Fruit fly (Drosophila melanogaster) whole organism, embryonic: ENCODE measurements around the gene CG8042.

Experiments used
- Bgb ChIP-seq: fragments of 200-800 bp; sonication (Bioruptor generic); IDR thresholded peaks from 2 replicates; pipeline ENCODE4 v1.3.6; 2022; ENCODE audit warnings: missing biosample characterization, missing genetic modification characterization; ENCODE audit not compliant: partially characterized antibody
- CG10959 ChIP-seq: fragments of 200-800 bp; sonication (Bioruptor generic); IDR thresholded peaks from 2 replicates; pipeline ENCODE4 v1.3.6; 2022; ENCODE audit warnings: missing biosample characterization, missing genetic modification characterization
- CG11093 ChIP-seq: fragments of 200-800 bp; sonication (Bioruptor generic); IDR thresholded peaks from 3 replicates; pipeline ENCODE4 v1.3.6; 2022; ENCODE audit warnings: missing biosample characterization, missing genetic modification characterization
- CG11560 ChIP-seq: fragments of 200-800 bp; sonication (Bioruptor generic); IDR thresholded peaks from 3 replicates; pipeline ENCODE4 v1.3.6; 2022; ENCODE audit warnings: missing biosample characterization, missing genetic modification characterization
- CG12299 ChIP-seq: fragments of 200-800 bp; sonication (Bioruptor generic); optimal IDR thresholded peaks from 2 replicates; lab custom pipeline; 2018; ENCODE audit warnings: missing biosample characterization, mild to moderate bottlenecking, missing genetic modification characterization
- CG12391 ChIP-seq: fragments of 200-800 bp; sonication (Bioruptor generic); optimal IDR thresholded peaks from 3 replicates; lab custom pipeline; 2018; ENCODE audit warnings: missing biosample characterization, mild to moderate bottlenecking, missing genetic modification characterization, moderate library complexity
- CG15479 ChIP-seq: fragments of 200-800 bp; sonication (Bioruptor generic); optimal IDR thresholded peaks from 3 replicates; lab custom pipeline; 2019; ENCODE audit warnings: missing biosample characterization, mild to moderate bottlenecking, missing genetic modification characterization, moderate library complexity
- CG15601 ChIP-seq: fragments of 200-800 bp; sonication (Bioruptor generic); optimal IDR thresholded peaks from 3 replicates; lab custom pipeline; 2019; ENCODE audit warnings: missing biosample characterization, mild to moderate bottlenecking, missing genetic modification characterization, moderate library complexity
- CG16863 ChIP-seq: fragments of 200-800 bp; sonication (Bioruptor generic); optimal IDR thresholded peaks from 3 replicates; lab custom pipeline; 2016; ENCODE audit warnings: missing biosample characterization, missing genetic modification characterization
- CG17612 ChIP-seq: fragments of 200-800 bp; sonication (Bioruptor generic); IDR thresholded peaks from 2 replicates; pipeline ENCODE4 v1.3.6; 2022; ENCODE audit warnings: missing biosample characterization, missing genetic modification characterization
- CG2202 ChIP-seq: fragments of 200-800 bp; sonication (Bioruptor generic); optimal IDR thresholded peaks from 2 replicates; lab custom pipeline; 2018; ENCODE audit warnings: missing biosample characterization, mild to moderate bottlenecking, missing genetic modification characterization
- CG3163 ChIP-seq: fragments of 200-800 bp; sonication (Bioruptor generic); optimal IDR thresholded peaks from 3 replicates; lab custom pipeline; 2016; ENCODE audit warnings: missing biosample characterization, missing genetic modification characterization
- CG32532 ChIP-seq: fragments of 200-800 bp; sonication (Bioruptor generic); IDR thresholded peaks from 2 replicates; pipeline ENCODE4 v1.3.6; 2022; ENCODE audit warnings: missing biosample characterization, missing genetic modification characterization
- CG32772 ChIP-seq: fragments of 200-800 bp; sonication (Bioruptor generic); IDR thresholded peaks from 2 replicates; pipeline ENCODE4 v1.3.6; 2022; ENCODE audit warnings: missing biosample characterization, missing genetic modification characterization
- CG3281 ChIP-seq: fragments of 200-800 bp; sonication (Bioruptor generic); optimal IDR thresholded peaks from 3 replicates; lab custom pipeline; 2017; ENCODE audit warnings: missing biosample characterization, mild to moderate bottlenecking, missing genetic modification characterization
- CG4730 ChIP-seq: fragments of 200-800 bp; sonication (Bioruptor generic); IDR thresholded peaks from 2 replicates; pipeline ENCODE4 v1.3.6; 2022; ENCODE audit warnings: missing biosample characterization, missing genetic modification characterization
- CG4854 ChIP-seq: fragments of 200-800 bp; sonication (Bioruptor generic); optimal IDR thresholded peaks from 2 replicates; lab custom pipeline; 2016; ENCODE audit warnings: missing biosample characterization, missing genetic modification characterization, inconsistent platforms
- CG6791 ChIP-seq: fragments of 200-800 bp; sonication (Bioruptor generic); IDR thresholded peaks from 3 replicates; pipeline ENCODE4 v1.3.6; 2022; ENCODE audit warnings: missing biosample characterization, missing genetic modification characterization; ENCODE audit not compliant: partially characterized antibody
- CG7987 ChIP-seq: fragments of 200-800 bp; sonication (Bioruptor generic); optimal IDR thresholded peaks from 2 replicates; lab custom pipeline; 2018; ENCODE audit warnings: missing biosample characterization, mild to moderate bottlenecking, missing genetic modification characterization, moderate library complexity
- CG8765 ChIP-seq: fragments of 200-800 bp; sonication (Bioruptor generic); IDR thresholded peaks from 2 replicates; pipeline ENCODE4 v1.3.6; 2022; ENCODE audit warnings: missing biosample characterization, missing genetic modification characterization
- CG9215 ChIP-seq: fragments of 200-800 bp; sonication (Bioruptor generic); IDR thresholded peaks from 2 replicates; pipeline ENCODE4 v1.3.6; 2022; ENCODE audit warnings: missing biosample characterization, missing genetic modification characterization
- CG9817 ChIP-seq: fragments of 200-800 bp; sonication (Bioruptor generic); optimal IDR thresholded peaks from 2 replicates; lab custom pipeline; 2018; ENCODE audit warnings: missing biosample characterization, mild to moderate bottlenecking, missing genetic modification characterization, moderate library complexity
- CG9876 ChIP-seq: fragments of 200-800 bp; sonication (Bioruptor generic); optimal IDR thresholded peaks from 2 replicates; lab custom pipeline; 2016; ENCODE audit warnings: missing biosample characterization, missing genetic modification characterization
- Doc3 ChIP-seq: fragments of 200-800 bp; sonication (Bioruptor generic); IDR thresholded peaks from 3 replicates; pipeline ENCODE4 v1.3.6; 2022; ENCODE audit warnings: missing biosample characterization, missing genetic modification characterization; ENCODE audit not compliant: partially characterized antibody
- Ets65A ChIP-seq: fragments of 200-800 bp; sonication (Bioruptor generic); peaks from one replicate; lab custom pipeline; 2016; ENCODE audit warnings: missing biosample characterization, missing genetic modification characterization
- Ets97D ChIP-seq: fragments of 200-800 bp; sonication (Bioruptor generic); optimal IDR thresholded peaks from 3 replicates; lab custom pipeline; 2016; ENCODE audit warnings: missing biosample characterization, missing genetic modification characterization
- H2.0 ChIP-seq: fragments of 200-800 bp; sonication (Bioruptor generic); IDR thresholded peaks from 2 replicates; pipeline ENCODE4 v1.3.6; 2022; ENCODE audit warnings: missing biosample characterization, missing genetic modification characterization
- HHEX ChIP-seq: fragments of 200-800 bp; sonication (Bioruptor generic); optimal IDR thresholded peaks from 3 replicates; lab custom pipeline; 2017; ENCODE audit warnings: missing biosample characterization, mild to moderate bottlenecking, missing genetic modification characterization, missing genetic modification reagents
- Hey ChIP-seq: fragments of 200-800 bp; sonication (Bioruptor generic); optimal IDR thresholded peaks from 3 replicates; lab custom pipeline; 2018; ENCODE audit warnings: missing biosample characterization, mild to moderate bottlenecking, missing genetic modification characterization
- Max ChIP-seq: fragments of 200-800 bp; sonication (Bioruptor generic); optimal IDR thresholded peaks from 2 replicates; lab custom pipeline; 2016; ENCODE audit warnings: missing biosample characterization, mild to moderate bottlenecking, missing genetic modification characterization
- Nf-YC ChIP-seq: fragments of 200-800 bp; optimal IDR thresholded peaks from 3 replicates; lab custom pipeline; 2019; ENCODE audit warnings: missing biosample characterization, mild to moderate bottlenecking, missing genetic modification characterization, moderate library complexity
- Side ChIP-seq: fragments of 200-800 bp; sonication (Bioruptor generic); optimal IDR thresholded peaks from 2 replicates; lab custom pipeline; 2016; ENCODE audit warnings: missing biosample characterization, missing genetic modification characterization
- TFAM ChIP-seq: fragments of 200-800 bp; sonication (Bioruptor generic); optimal IDR thresholded peaks from 2 replicates; lab custom pipeline; 2017; ENCODE audit warnings: missing biosample characterization, missing genetic modification characterization, inconsistent platforms
- Usf ChIP-seq: fragments of 200-800 bp; sonication (Bioruptor generic); optimal IDR thresholded peaks from 2 replicates; lab custom pipeline; 2017; ENCODE audit warnings: missing genotype, missing biosample characterization, missing genetic modification characterization
- ac ChIP-seq: fragments of 200-800 bp; sonication (Bioruptor generic); optimal IDR thresholded peaks from 3 replicates; lab custom pipeline; 2017; ENCODE audit warnings: missing biosample characterization, mild to moderate bottlenecking, missing genetic modification characterization
- aop ChIP-seq: fragments of 200-800 bp; sonication (Bioruptor generic); IDR thresholded peaks from 2 replicates; pipeline ENCODE4 v1.3.6; 2022; ENCODE audit warnings: missing biosample characterization, missing genetic modification characterization
- ap ChIP-seq: fragments of 200-800 bp; sonication (Bioruptor generic); IDR thresholded peaks from 2 replicates; pipeline ENCODE4 v1.3.6; 2022; ENCODE audit warnings: missing biosample characterization, missing genetic modification characterization
- bigmax ChIP-seq: fragments of 200-800 bp; sonication (Bioruptor generic); optimal IDR thresholded peaks from 2 replicates; lab custom pipeline; 2018; ENCODE audit warnings: missing biosample characterization, mild to moderate bottlenecking, missing genetic modification characterization
- corto ChIP-seq: fragments of 200-800 bp; sonication (Bioruptor generic); optimal IDR thresholded peaks from 2 replicates; lab custom pipeline; 2016; ENCODE audit warnings: missing biosample characterization, mild to moderate bottlenecking, missing genetic modification characterization, moderate library complexity
- fd3F ChIP-seq: fragments of 200-800 bp; sonication (Bioruptor generic); optimal IDR thresholded peaks from 2 replicates; lab custom pipeline; 2018; ENCODE audit warnings: missing biosample characterization, mild to moderate bottlenecking, missing genetic modification characterization, moderate library complexity
- grn ChIP-seq: fragments of 200-800 bp; sonication (Bioruptor generic); optimal IDR thresholded peaks from 3 replicates; lab custom pipeline; 2017; ENCODE audit warnings: missing biosample characterization, missing genetic modification characterization
- kay ChIP-seq: fragments of 200-800 bp; sonication (Bioruptor generic); optimal IDR thresholded peaks from 2 replicates; lab custom pipeline; 2016; ENCODE audit warnings: missing biosample characterization, missing genetic modification characterization
- mam ChIP-seq: fragments of 200-800 bp; sonication (Bioruptor generic); optimal IDR thresholded peaks from 3 replicates; lab custom pipeline; 2016; ENCODE audit warnings: missing biosample characterization, missing genetic modification characterization
- nom ChIP-seq: fragments of 200-800 bp; sonication (Bioruptor generic); optimal IDR thresholded peaks from 2 replicates; lab custom pipeline; 2017; ENCODE audit warnings: missing biosample characterization, missing genetic modification characterization, mild to moderate bottlenecking, moderate library complexity, missing genetic modification reagents
- pzg ChIP-seq: fragments of 200-800 bp; sonication (Bioruptor generic); optimal IDR thresholded peaks from 3 replicates; lab custom pipeline; 2018; ENCODE audit warnings: missing biosample characterization, mild to moderate bottlenecking, missing genetic modification characterization, moderate library complexity
- sc ChIP-seq, 3 experiments: fragments of >200 bp in 2 of 3; fragments of 200-800 bp in 1 of 3; sonication (Bioruptor generic) in 1 of 3; optimal IDR thresholded peaks; 2 replicates in 2 of 3; 3 replicates in 1 of 3; lab custom pipeline; 2017; ENCODE audit warnings: mild to moderate bottlenecking in 1 of 3, missing biosample characterization in 1 of 3, missing genetic modification characterization in 1 of 3, missing genetic modification reagents in 1 of 3
- sens ChIP-seq: fragments of 200-800 bp; sonication (Bioruptor generic); peaks from one replicate; lab custom pipeline; 2016; ENCODE audit warnings: missing biosample characterization, missing genetic modification characterization
- sr ChIP-seq: fragments of 200-800 bp; sonication (Bioruptor generic); IDR thresholded peaks from 3 replicates; pipeline ENCODE4 v1.3.6; 2022; ENCODE audit warnings: missing biosample characterization, missing genetic modification characterization
- tap ChIP-seq: fragments of 200-800 bp; optimal IDR thresholded peaks from 3 replicates; lab custom pipeline; 2019; ENCODE audit warnings: missing biosample characterization, mild to moderate bottlenecking, missing genetic modification characterization, moderate library complexity
- tx ChIP-seq: fragments of 200-800 bp; sonication (Bioruptor generic); optimal IDR thresholded peaks from 2 replicates; lab custom pipeline; 2016; ENCODE audit warnings: missing biosample characterization, missing genetic modification characterization
- vnd ChIP-seq: fragments of 200-800 bp; sonication (Bioruptor generic); IDR thresholded peaks from 3 replicates; pipeline ENCODE4 v1.3.6; 2022; ENCODE audit warnings: missing biosample characterization, missing genetic modification characterization; ENCODE audit not compliant: partially characterized antibody
- vvl ChIP-seq: fragments of 200-800 bp; sonication (Bioruptor generic); IDR thresholded peaks from 2 replicates; pipeline ENCODE4 v1.3.6; 2022; ENCODE audit warnings: missing biosample characterization, missing genetic modification characterization

CG8042 gene

DNA sequence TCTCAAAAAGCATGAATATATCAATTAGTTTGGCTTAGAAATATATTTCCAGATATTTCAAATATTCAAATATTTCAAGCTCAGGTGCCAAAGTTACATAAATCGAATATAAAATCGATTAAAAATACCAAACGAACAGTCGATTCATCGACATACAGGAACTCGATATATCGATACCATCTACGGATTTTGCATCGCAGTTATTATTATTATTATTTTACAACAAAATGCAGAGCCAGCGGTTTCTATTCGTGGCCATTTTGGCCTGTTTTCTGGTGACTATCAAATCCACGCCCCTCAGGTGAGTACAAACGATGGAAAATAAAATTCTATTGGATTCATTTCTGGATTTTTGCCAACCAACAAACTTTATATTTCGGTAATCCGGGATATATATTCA is 4.3 kb downstream of the CG8042 start, which contains the start of gene RNaseX25 (continued):
- TF ChIP-seq CG11093 (GFP tag; lab: Robert Waterston, UW) (no peak), tap (no peak), sr (GFP tag; lab: Robert Waterston, UW) (no peak), CG17612 (GFP tag; lab: Robert Waterston, UW) (no peak), aop (GFP tag; lab: Robert Waterston, UW) (no peak), Ets97D (peak; percentile 10), sens (no peak), corto (GFP tag; lab: Kevin White, UChicago) (no peak), H2.0 (GFP tag; lab: Robert Waterston, UW) (no peak), CG7987 (GFP tag; lab: Kevin White, UChicago) (no peak), Nf-YC (tag; lab: Kevin White, UChicago) (peak; percentile 21), Hey (tag; lab: Kevin White, UChicago) (no peak), CG8765 (GFP tag; lab: Robert Waterston, UW) (no peak), CG11560 (tag; lab: Robert Waterston, UW) (peak; percentile 97), ac (no peak), vnd (GFP tag; lab: Robert Waterston, UW) (peak; percentile 92), Max (no peak), HHEX (GFP tag; lab: Kevin White, UChicago) (no peak), CG32532 (GFP tag; lab: Robert Waterston, UW) (no peak), Side (no peak), CG12299 (tag; lab: Kevin White, UChicago) (no peak), CG15479 (GFP tag; lab: Kevin White, UChicago) (no peak), TFAM (GFP tag; lab: Kevin White, UChicago) (no peak), bigmax (GFP tag; lab: Kevin White, UChicago) (no peak), CG3163 (no peak), Bgb (GFP tag; lab: Robert Waterston, UW) (peak; percentile 94), grn (GFP tag; lab: Kevin White, UChicago) (no peak), nom (peak; percentile 5), CG3281 (GFP tag; lab: Kevin White, UChicago) (no peak), Doc3 (GFP tag; lab: Robert Waterston, UW) (peak; percentile 96), CG15601 (tag; lab: Kevin White, UChicago) (no peak), CG32772 (GFP tag; lab: Robert Waterston, UW) (no peak), CG10959 (GFP tag; lab: Robert Waterston, UW) (no peak), CG16863 (no peak), CG2202 (no peak), vvl (no peak), kay (GFP tag; lab: Kevin White, UChicago) (no peak), fd3F (no peak), CG9876 (no peak), CG9215 (GFP tag; lab: Robert Waterston, UW) (no peak), CG4854 (no peak), CG4730 (GFP tag; lab: Robert Waterston, UW) (no peak), CG9817 (tag; lab: Kevin White, UChicago) (no peak), Ets65A (GFP tag; lab: Kevin White, UChicago) (no peak), Usf (no peak), CG12391 (tag; lab: Kevin White, UChicago) (no peak), sc (optimal IDR thresholded peaks at IDR 0.05; lab: Kevin White, UChicago) (no peak), sc (GFP tag; optimal IDR thresholded peaks at IDR 0.05; lab: Kevin White, UChicago) (no peak), CG6791 (GFP tag; lab: Robert Waterston, UW) (peak; percentile 94), ap (GFP tag; lab: Robert Waterston, UW) (no peak), tx (no peak), mam (GFP tag; lab: Kevin White, UChicago) (no peak), pzg (peak; percentile 62)
